Worm (Caenorhabditis elegans) whole organism, L3 larva: ENCODE results near the gene folr-1.

Experiments
- aly-2 ChIP-seq: fragments of 150-350 bp; optimal IDR thresholded peaks from 2 replicates; lab custom pipeline; 2014; ENCODE audit warnings: missing biosample characterization, missing genetic modification characterization
- ceh-82 ChIP-seq: fragments of 150-350 bp; optimal IDR thresholded peaks from 2 replicates; lab custom pipeline; 2014; ENCODE audit warnings: missing biosample characterization, missing genetic modification characterization
- ceh-9 ChIP-seq: sonication (generic microtip); optimal IDR thresholded peaks from 2 replicates; lab custom pipeline; 2018; ENCODE audit warnings: missing biosample characterization, missing genetic modification characterization
- elt-2 ChIP-seq: sonication (generic microtip); optimal IDR thresholded peaks from 2 replicates; lab custom pipeline; 2016; ENCODE audit warnings: missing genetic modification reagents, mild to moderate bottlenecking, missing genetic modification characterization, missing compliant biosample characterization
- fos-1 ChIP-seq: fragments of 150-350 bp; optimal IDR thresholded peaks from 2 replicates; lab custom pipeline; 2014; ENCODE audit warnings: missing biosample characterization, missing genetic modification characterization
- mdl-1 ChIP-seq: fragments of 150-350 bp; optimal IDR thresholded peaks from 2 replicates; lab custom pipeline; 2014; ENCODE audit warnings: missing biosample characterization, missing genetic modification characterization
- nhr-237 ChIP-seq: fragments of 150-350 bp; optimal IDR thresholded peaks from 2 replicates; lab custom pipeline; 2014; ENCODE audit warnings: missing biosample characterization, missing genetic modification characterization
- nhr-28 ChIP-seq: fragments of 150-350 bp; optimal IDR thresholded peaks from 2 replicates; lab custom pipeline; 2014; ENCODE audit warnings: missing biosample characterization, missing genetic modification characterization
- nhr-76 ChIP-seq: fragments of 150-350 bp; sonication (generic microtip); optimal IDR thresholded peaks from 5 replicates; lab custom pipeline; 2014; ENCODE audit warnings: missing biosample characterization, missing genetic modification characterization
- sea-2 ChIP-seq: fragments of 150-350 bp; sonication (generic microtip); optimal IDR thresholded peaks from 4 replicates; lab custom pipeline; 2014; ENCODE audit warnings: missing biosample characterization, missing genetic modification reagents, missing genetic modification characterization
- tbx-2 ChIP-seq: sonication (generic microtip); optimal IDR thresholded peaks from 2 replicates; lab custom pipeline; 2016; ENCODE audit warnings: mild to moderate bottlenecking, missing genetic modification characterization, missing compliant biosample characterization
- ztf-4 ChIP-seq: fragments of 150-350 bp; optimal IDR thresholded peaks from 2 replicates; lab custom pipeline; 2014; ENCODE audit warnings: missing biosample characterization, missing genetic modification characterization

DNA sequence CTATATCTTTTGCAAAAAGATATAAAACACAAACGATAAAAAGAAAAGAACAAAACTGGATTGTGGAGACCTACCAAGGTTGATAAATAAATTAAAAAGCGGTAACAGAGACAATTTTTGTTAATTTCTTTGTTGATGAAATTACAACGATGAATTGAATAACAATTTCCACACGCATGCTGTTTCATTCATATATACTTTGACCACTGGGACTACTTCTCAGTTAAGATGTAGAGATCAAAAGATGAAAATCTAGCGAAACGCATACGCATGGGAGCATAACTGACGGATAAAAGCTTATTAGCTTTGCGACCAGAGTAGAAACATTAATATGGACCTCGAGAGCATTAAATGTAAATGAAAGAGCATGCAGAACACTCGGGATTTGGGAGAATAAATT lies 37.0 kb downstream of the folr-1 start:
- TF ChIP-seq nhr-76 (no peak), tbx-2 (tag; lab: Kevin White, UChicago) (no peak), mdl-1 (no peak), nhr-28 (tag; lab: Kevin White, UChicago) (no peak), nhr-237 (tag; lab: Kevin White, UChicago) (no peak), fos-1 (tag; lab: Kevin White, UChicago) (no peak), ceh-9 (no peak), elt-2 (tag; lab: Kevin White, UChicago) (no peak), ceh-82 (tag; lab: Kevin White, UChicago) (no peak), ztf-4 (tag; lab: Kevin White, UChicago) (no peak), sea-2 (no peak), aly-2 (tag; lab: Kevin White, UChicago) (no peak)
